Worm (Caenorhabditis elegans): Measurements from ENCODE around the gene F53B7.4.
A peak's percentile ranks its signal among the peaks of the same experiment; 100 is the strongest.

F53B7.4 gene

ce11 chrV:11002434-11002833 lies at the start of gene F53B7.4:
Gene F53B7.4 (minus strand): TSS chrV:11002534.
- TF ChIP-seq tbx-8 (GFP tag; optimal IDR thresholded peaks at IDR 0.05) (no peak), ces-1 (GFP tag; optimal IDR thresholded peaks at IDR 0.05) (no peak), M03D4.4 (tag; optimal IDR thresholded peaks at IDR 0.05) (no peak), nhr-237 (tag; optimal IDR thresholded peaks at IDR 0.05) (no peak), sptf-1 (tag; optimal IDR thresholded peaks at IDR 0.05) (no peak), mab-5 (tag; optimal IDR thresholded peaks at IDR 0.05) (no peak), drap-1 (GFP tag; optimal IDR thresholded peaks at IDR 0.05) (no peak), unc-120 (tag; optimal IDR thresholded peaks at IDR 0.05; ENCODE audit: poor library complexity, severe bottlenecking) (no peak)

ce11 chrV:11051921-11052320 lies 49.6 kb upstream of the F53B7.4 start, which contains the start of gene T04C12.33:
Gene T04C12.33 (plus strand): TSS chrV:11052221.
- TF ChIP-seq ceh-83 (GFP tag; optimal IDR thresholded peaks at IDR 0.05) (no peak), lin-32 (GFP tag; optimal IDR thresholded peaks at IDR 0.05) (no peak), flh-1 (GFP tag; optimal IDR thresholded peaks at IDR 0.05) (no peak), mep-1 (tag; optimal IDR thresholded peaks at IDR 0.05) (no peak), nhr-2 (tag; optimal IDR thresholded peaks at IDR 0.05) (no peak), bed-3 (GFP tag; optimal IDR thresholded peaks at IDR 0.05) (no peak), unc-62 (GFP tag; optimal IDR thresholded peaks at IDR 0.05) (no peak)

- no peak for TF ChIP-seq elt-3 (tag; optimal IDR thresholded peaks at IDR 0.05)
- no peak for TF ChIP-seq ham-2 (GFP tag; optimal IDR thresholded peaks at IDR 0.05)
- no peak for TF ChIP-seq ceh-43 (GFP tag; optimal IDR thresholded peaks at IDR 0.05)
- no peak for TF ChIP-seq ceh-39 (tag; optimal IDR thresholded peaks at IDR 0.05)
- no peak for TF ChIP-seq lin-32 (GFP tag; optimal IDR thresholded peaks at IDR 0.05)
- no peak for TF ChIP-seq zip-8 (tag; optimal IDR thresholded peaks at IDR 0.05)
- TF ChIP-seq ces-1 (GFP tag; optimal IDR thresholded peaks at IDR 0.05) = no peak
- no peak for TF ChIP-seq hlh-1 (tag; optimal IDR thresholded peaks at IDR 0.05)
- no peak for TF ChIP-seq nhr-28 (tag; optimal IDR thresholded peaks at IDR 0.05)
- no peak for TF ChIP-seq nhr-2 (tag; optimal IDR thresholded peaks at IDR 0.05)
- TF ChIP-seq flh-1 (GFP tag; optimal IDR thresholded peaks at IDR 0.05) = no peak
- no peak for TF ChIP-seq sptf-1 (tag; optimal IDR thresholded peaks at IDR 0.05)
- no peak for TF ChIP-seq mls-2 (tag; optimal IDR thresholded peaks at IDR 0.05)
- TF ChIP-seq blmp-1 (tag; optimal IDR thresholded peaks at IDR 0.05) = no peak
Measured at ce11 chrV:11048678-11049077, 46.3 kb upstream of the F53B7.4 start, which contains the start of gene srh-74. Gene srh-74 (minus strand): TSS chrV:11048778.

ce11 chrV:11046730-11047129 lies 44.4 kb upstream of the F53B7.4 start, which contains the start of gene dhs-18:
Gene dhs-18 (minus strand): TSS chrV:11046833.
- no peak for TF ChIP-seq snpc-4 (tag; optimal IDR thresholded peaks at IDR 0.05)
- no peak for TF ChIP-seq lsy-2 (tag; optimal IDR thresholded peaks at IDR 0.05)
- no peak for TF ChIP-seq ceh-43 (GFP tag; optimal IDR thresholded peaks at IDR 0.05)
- no peak for TF ChIP-seq bed-3 (GFP tag; optimal IDR thresholded peaks at IDR 0.05)
- no peak for TF ChIP-seq ztf-11 (tag; optimal IDR thresholded peaks at IDR 0.05)
- no peak for TF ChIP-seq nhr-28 (tag; optimal IDR thresholded peaks at IDR 0.05)
- no peak for TF ChIP-seq drap-1 (GFP tag; optimal IDR thresholded peaks at IDR 0.05)
- no peak for TF ChIP-seq mep-1 (tag; optimal IDR thresholded peaks at IDR 0.05)
- no peak for TF ChIP-seq unc-39 (tag; optimal IDR thresholded peaks at IDR 0.05)
- TF ChIP-seq sem-2 (GFP tag; optimal IDR thresholded peaks at IDR 0.05) = no peak
- no peak for TF ChIP-seq ceh-83 (GFP tag; optimal IDR thresholded peaks at IDR 0.05)
- no peak for TF ChIP-seq unc-120 (tag; optimal IDR thresholded peaks at IDR 0.05; ENCODE audit: poor library complexity, severe bottlenecking)
- no peak for TF ChIP-seq elt-1 (tag; optimal IDR thresholded peaks at IDR 0.05; ENCODE audit: borderline replicate concordance, insufficient read depth)
- TF ChIP-seq cnd-1 (tag; optimal IDR thresholded peaks at IDR 0.05) = no peak
- no peak for TF ChIP-seq pha-4 (tag; optimal IDR thresholded peaks at IDR 0.05)
- no peak for TF ChIP-seq unc-62 (GFP tag; optimal IDR thresholded peaks at IDR 0.05)
- no peak for TF ChIP-seq mab-5 (tag; optimal IDR thresholded peaks at IDR 0.05)
- TF ChIP-seq hlh-1 (tag; optimal IDR thresholded peaks at IDR 0.05) = no peak

- TF ChIP-seq pha-4 (tag; optimal IDR thresholded peaks at IDR 0.05) (no peak), nhr-2 (tag; optimal IDR thresholded peaks at IDR 0.05) (peak; percentile 28)
Measured at ce11 chrV:11043767-11044166, 41.4 kb upstream of the F53B7.4 start, which contains the start of gene C45B11.6. Gene C45B11.6 (plus strand): TSS chrV:11044067.
